Worm (Caenorhabditis elegans) whole organism, L4/young adult: ENCODE data around the gene got-1.2.

Experiments used
- W03F9.2 ChIP-seq: fragments of 150-350 bp; optimal IDR thresholded peaks from 2 replicates; lab custom pipeline; 2014; ENCODE audit warnings: missing biosample characterization, missing genetic modification characterization
- dao-5 ChIP-seq: sonication (generic microtip); optimal IDR thresholded peaks from 2 replicates; lab custom pipeline; 2016; ENCODE audit warnings: missing genotype, missing genetic modification characterization, moderate library complexity, missing compliant biosample characterization
- him-1 ChIP-seq: sonication (generic microtip); optimal IDR thresholded peaks from 2 replicates; lab custom pipeline; 2016; ENCODE audit warnings: missing genotype, missing genetic modification reagents, missing genetic modification characterization, missing compliant biosample characterization

DNA sequence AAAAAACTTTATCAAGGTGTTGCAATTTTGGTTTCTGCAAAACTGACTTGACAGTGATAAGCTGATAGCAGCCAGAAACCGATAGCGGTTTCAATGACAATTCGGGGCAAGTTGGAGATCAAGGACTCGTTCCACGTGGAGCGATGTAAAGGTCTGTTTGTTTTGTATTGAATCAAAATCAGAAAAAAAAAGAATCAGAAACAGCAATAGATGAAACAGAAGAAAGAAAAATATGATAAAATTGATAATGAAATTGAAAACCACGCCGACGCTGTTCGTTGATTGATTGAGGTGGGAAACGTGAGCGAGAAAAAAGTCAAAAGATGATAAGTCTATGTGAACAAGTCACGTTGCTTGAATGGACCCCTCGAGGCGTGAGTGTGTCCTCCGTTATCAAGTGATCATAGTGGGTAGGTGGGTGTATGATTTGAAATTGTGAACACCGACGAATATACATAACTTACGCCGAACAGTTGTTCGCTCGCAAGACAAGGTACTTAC lies 17.5 kb downstream of the got-1.2 start:
- TF ChIP-seq him-1 (tag; lab: Kevin White, UChicago) (no peak), dao-5 (tag; lab: Kevin White, UChicago) (no peak), W03F9.2 (tag; lab: Kevin White, UChicago) (no peak)
